Worm (Caenorhabditis elegans): ENCODE data around the gene C14C6.3.

C14C6.3 gene

ce11 chrV:576918-577317 lies 33.6 kb downstream of the C14C6.3 start:
- TF ChIP-seq flt-1 (GFP tag; IDR thresholded peaks at IDR 0.05), result no peak
- no peak for TF ChIP-seq med-1 (GFP tag; optimal IDR thresholded peaks at IDR 0.05; ENCODE audit: insufficient read depth)
- no peak for TF ChIP-seq tab-1 (GFP tag; IDR thresholded peaks at IDR 0.05)
- no peak for TF ChIP-seq T22C8.4 (GFP tag; IDR thresholded peaks at IDR 0.05)

- TF ChIP-seq cog-1 (tag; optimal IDR thresholded peaks at IDR 0.05) (no peak), T22C8.4 (GFP tag; IDR thresholded peaks at IDR 0.05) (no peak), ztf-23 (GFP tag; IDR thresholded peaks at IDR 0.05) (no peak), med-1 (GFP tag; optimal IDR thresholded peaks at IDR 0.05; ENCODE audit: insufficient read depth) (no peak), ref-1 (GFP tag; conservative IDR thresholded peaks at IDR 0.05) (no peak), klf-2 (GFP tag; conservative IDR thresholded peaks at IDR 0.05) (no peak)
Measured at ce11 chrV:578977-579376, 35.7 kb downstream of the C14C6.3 start, which contains the start of gene K06H6.4. K06H6.4 (plus strand) TSS chrV:579277.

ce11 chrV:581616-582015 lies 38.3 kb downstream of the C14C6.3 start, which contains the start of gene nstp-7:
nstp-7 (plus strand) TSS chrV:581916.
- no peak for TF ChIP-seq cog-1 (tag; optimal IDR thresholded peaks at IDR 0.05)
- TF ChIP-seq med-1 (GFP tag; optimal IDR thresholded peaks at IDR 0.05; ENCODE audit: insufficient read depth), result no peak
- no peak for TF ChIP-seq ztf-29 (GFP tag; IDR thresholded peaks at IDR 0.05)
- TF ChIP-seq ref-1 (GFP tag; conservative IDR thresholded peaks at IDR 0.05), result no peak
- TF ChIP-seq T22C8.4 (GFP tag; IDR thresholded peaks at IDR 0.05), result no peak
- no peak for TF ChIP-seq klf-2 (GFP tag; conservative IDR thresholded peaks at IDR 0.05)
- no peak for TF ChIP-seq ztf-23 (GFP tag; IDR thresholded peaks at IDR 0.05)

ce11 chrV:585472-585871 lies 42.2 kb downstream of the C14C6.3 start, which contains the start of gene K06H6.2:
K06H6.2 (plus strand) TSS chrV:585772.
- TF ChIP-seq klf-2 (GFP tag; conservative IDR thresholded peaks at IDR 0.05) (no peak), T22C8.4 (GFP tag; IDR thresholded peaks at IDR 0.05) (no peak), med-1 (GFP tag; optimal IDR thresholded peaks at IDR 0.05; ENCODE audit: insufficient read depth) (no peak), ztf-29 (GFP tag; IDR thresholded peaks at IDR 0.05) (no peak), ref-1 (GFP tag; conservative IDR thresholded peaks at IDR 0.05) (no peak), cog-1 (tag; optimal IDR thresholded peaks at IDR 0.05) (no peak), tab-1 (GFP tag; IDR thresholded peaks at IDR 0.05) (no peak), flt-1 (GFP tag; IDR thresholded peaks at IDR 0.05) (no peak), ztf-23 (GFP tag; IDR thresholded peaks at IDR 0.05) (no peak)

ce11 chrV:587818-588217 lies 44.5 kb downstream of the C14C6.3 start, which contains the start of gene K06H6.1:
K06H6.1 (plus strand) TSS chrV:588118.
- no peak for TF ChIP-seq tab-1 (GFP tag; IDR thresholded peaks at IDR 0.05)
- no peak for TF ChIP-seq ref-1 (GFP tag; conservative IDR thresholded peaks at IDR 0.05)
- TF ChIP-seq klf-2 (GFP tag; conservative IDR thresholded peaks at IDR 0.05), result no peak
- TF ChIP-seq med-1 (GFP tag; optimal IDR thresholded peaks at IDR 0.05; ENCODE audit: insufficient read depth), result no peak
- TF ChIP-seq ztf-23 (GFP tag; IDR thresholded peaks at IDR 0.05), result no peak
- no peak for TF ChIP-seq flt-1 (GFP tag; IDR thresholded peaks at IDR 0.05)
- TF ChIP-seq ztf-29 (GFP tag; IDR thresholded peaks at IDR 0.05), result no peak
- no peak for TF ChIP-seq cog-1 (tag; optimal IDR thresholded peaks at IDR 0.05)
- no peak for TF ChIP-seq T22C8.4 (GFP tag; IDR thresholded peaks at IDR 0.05)

ce11 chrV:590182-590581 lies 46.9 kb downstream of the C14C6.3 start, which contains the start of gene ZK488.6:
ZK488.6 (plus strand) TSS chrV:590482.
- TF ChIP-seq ztf-23 (GFP tag; IDR thresholded peaks at IDR 0.05) (no peak), ztf-29 (GFP tag; IDR thresholded peaks at IDR 0.05) (no peak), flt-1 (GFP tag; IDR thresholded peaks at IDR 0.05) (no peak), tab-1 (GFP tag; IDR thresholded peaks at IDR 0.05) (no peak), med-1 (GFP tag; optimal IDR thresholded peaks at IDR 0.05; ENCODE audit: insufficient read depth) (no peak), T22C8.4 (GFP tag; IDR thresholded peaks at IDR 0.05) (no peak), klf-2 (GFP tag; conservative IDR thresholded peaks at IDR 0.05) (no peak), cog-1 (tag; optimal IDR thresholded peaks at IDR 0.05) (no peak), ref-1 (GFP tag; conservative IDR thresholded peaks at IDR 0.05) (no peak)

- TF ChIP-seq klf-2 (GFP tag; conservative IDR thresholded peaks at IDR 0.05) (no peak), T22C8.4 (GFP tag; IDR thresholded peaks at IDR 0.05) (no peak), flt-1 (GFP tag; IDR thresholded peaks at IDR 0.05) (no peak), tab-1 (GFP tag; IDR thresholded peaks at IDR 0.05) (no peak), med-1 (GFP tag; optimal IDR thresholded peaks at IDR 0.05; ENCODE audit: insufficient read depth) (no peak), ref-1 (GFP tag; conservative IDR thresholded peaks at IDR 0.05) (no peak), ztf-23 (GFP tag; IDR thresholded peaks at IDR 0.05) (no peak), ztf-29 (GFP tag; IDR thresholded peaks at IDR 0.05) (no peak), cog-1 (tag; optimal IDR thresholded peaks at IDR 0.05) (no peak)
Measured at ce11 chrV:592959-593358, 49.7 kb downstream of the C14C6.3 start, which contains the start of gene ZK488.5. ZK488.5 (plus strand) TSS chrV:593259.

Data from whole organism, midembryonic.